Fruit fly (Drosophila melanogaster): ENCODE data around the gene AMPdeam.

DNA sequence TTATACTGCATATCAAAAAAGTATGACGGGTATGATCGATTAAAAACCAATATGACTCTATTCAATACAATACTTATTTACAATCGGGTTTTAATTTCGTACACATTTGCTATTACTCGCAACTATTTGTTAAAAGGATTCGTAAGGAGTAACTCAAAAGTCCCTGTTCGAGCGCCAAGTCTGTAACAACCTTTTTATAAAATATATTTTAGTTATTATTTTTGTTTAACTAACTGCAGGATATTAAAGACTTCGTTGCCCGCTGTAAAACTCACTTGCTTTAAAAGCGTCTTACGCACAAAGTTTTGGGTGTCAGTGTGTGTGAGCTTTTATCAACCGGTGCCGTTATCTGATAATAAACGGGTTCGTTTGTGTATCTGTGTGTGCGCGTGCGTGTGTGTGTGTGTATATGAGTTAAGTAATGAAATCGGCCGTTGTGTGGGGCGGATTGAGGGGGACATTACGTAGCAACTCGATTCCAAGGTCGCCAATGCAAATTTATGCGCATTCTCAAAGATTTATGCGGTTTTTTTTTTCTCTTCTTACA, 45.3 kb upstream of the AMPdeam start:
- peak; percentile 81 for TF ChIP-seq CG14655 (GFP tag; optimal IDR thresholded peaks at IDR 0.05)
- peak; percentile 78 for TF ChIP-seq Snoo (tag; optimal IDR thresholded peaks at IDR 0.05)
- peak; percentile 9; the same call in 1 of the 2 replicates for TF ChIP-seq Ets98B (GFP tag; IDR thresholded peaks at IDR 0.05)
- TF ChIP-seq D1 (tag; optimal IDR thresholded peaks at IDR 0.05): no peak
- TF ChIP-seq rn (GFP tag; IDR thresholded peaks at IDR 0.05): no peak
- TF ChIP-seq EcR (GFP tag; optimal IDR thresholded peaks at IDR 0.05): peak; percentile 44
- TF ChIP-seq CG4496 (GFP tag; IDR thresholded peaks at IDR 0.05): peak; percentile 68
- peak; percentile 26 for TF ChIP-seq gl (tag; optimal IDR thresholded peaks at IDR 0.05)
- TF ChIP-seq CG32121 (GFP tag; IDR thresholded peaks at IDR 0.05): no peak
- TF ChIP-seq CG12605 (GFP tag; IDR thresholded peaks at IDR 0.05): no peak

All from whole organism, pupa.